Fruit fly (Drosophila melanogaster): ENCODE measurements around the gene CG12498.

The CG12498 gene

dm6 chrX:2787267-2787666 is 22.4 kb upstream of the CG12498 start (continued):
- peak; percentile 69 for TF ChIP-seq croc (GFP tag; conservative IDR thresholded peaks at IDR 0.05)
- peak; percentile 66; the same call in 1 of the 2 replicates for TF ChIP-seq peb (GFP tag; IDR thresholded peaks at IDR 0.05)
- TF ChIP-seq bab2 (GFP tag; optimal IDR thresholded peaks at IDR 0.05) = peak; percentile 60
- TF ChIP-seq CG31388 (GFP tag; optimal IDR thresholded peaks at IDR 0.05) = peak; percentile 63
- TF ChIP-seq CG5180 (GFP tag; optimal IDR thresholded peaks at IDR 0.05) = peak; percentile 75
- TF ChIP-seq Hsf (GFP tag; optimal IDR thresholded peaks at IDR 0.05) = peak; percentile 73
- peak; percentile 57; the same call in 1 of the 3 replicates for TF ChIP-seq otp (GFP tag; IDR thresholded peaks at IDR 0.05)
- peak; percentile 66 to 94 for TF ChIP-seq Hr51 (GFP tag; optimal IDR thresholded peaks at IDR 0.05)
- peak; percentile 93 for TF ChIP-seq CG11695 (GFP tag; IDR thresholded peaks at IDR 0.05)
- no peak for TF ChIP-seq vnd (GFP tag; IDR thresholded peaks at IDR 0.05; ENCODE audit: partially characterized antibody)

dm6 chrX:2787857-2788256 is 21.8 kb upstream of the CG12498 start:
- TF ChIP-seq hth (optimal IDR thresholded peaks at IDR 0.05) (no peak), Rfx (GFP tag; IDR thresholded peaks at IDR 0.05) (0 out of 2 replicates have a peak, but pooled peaks have one; percentile 4), Bgb (GFP tag; IDR thresholded peaks at IDR 0.05; ENCODE audit: partially characterized antibody) (no peak), CG17328 (GFP tag; IDR thresholded peaks at IDR 0.05) (no peak), Lpt (GFP tag; optimal IDR thresholded peaks at IDR 0.05) (no peak), lab (GFP tag; optimal IDR thresholded peaks at IDR 0.05) (peak; percentile 9), CG34376 (GFP tag; optimal IDR thresholded peaks at IDR 0.05) (peak; percentile 54), Ets97D (GFP tag; optimal IDR thresholded peaks at IDR 0.05) (no peak), GATAe (GFP tag; conservative IDR thresholded peaks at IDR 0.05) (peak; percentile 45; the same call in 1 of the 2 replicates), exex (tag; optimal IDR thresholded peaks at IDR 0.05) (peak; percentile 95), Optix (GFP tag; IDR thresholded peaks at IDR 0.05) (no peak), sd (tag; optimal IDR thresholded peaks at IDR 0.05) (peak; percentile 66), Hey (tag; optimal IDR thresholded peaks at IDR 0.05) (peak; percentile 50), otp (GFP tag; IDR thresholded peaks at IDR 0.05) (no peak), mirr (GFP tag; optimal IDR thresholded peaks at IDR 0.05) (peak; percentile 86), CG7963 (GFP tag; IDR thresholded peaks at IDR 0.05; ENCODE audit: partially characterized antibody) (no peak), sug (tag; optimal IDR thresholded peaks at IDR 0.05) (peak; percentile 26), Ssrp (tag; optimal IDR thresholded peaks at IDR 0.05) (no peak), E2f2 (GFP tag; IDR thresholded peaks at IDR 0.05) (no peak), CG10543 (GFP tag; optimal IDR thresholded peaks at IDR 0.05) (peak; percentile 21)

dm6 chrX:2788278-2789023 is 21.2 kb upstream of the CG12498 start:
- TF ChIP-seq fu2 (GFP tag; optimal IDR thresholded peaks at IDR 0.05) (no peak), Awh (GFP tag; IDR thresholded peaks at IDR 0.05) (no peak), sens (GFP tag) (peak; percentile 87), exex (tag; optimal IDR thresholded peaks at IDR 0.05) (no peak), lilli (GFP tag; optimal IDR thresholded peaks at IDR 0.05) (no peak), CTCF (GFP tag; optimal IDR thresholded peaks at IDR 0.05) (no peak), CG13296 (GFP tag; optimal IDR thresholded peaks at IDR 0.05) (no peak), CG7745 (tag; optimal IDR thresholded peaks at IDR 0.05) (no peak), crp (GFP tag; optimal IDR thresholded peaks at IDR 0.05) (peak in 1 of 2 experiments; percentile 36), CG14860 (GFP tag; IDR thresholded peaks at IDR 0.05; ENCODE audit: partially characterized antibody) (no peak), yki (optimal IDR thresholded peaks at IDR 0.05) (no peak), nom (GFP tag; optimal IDR thresholded peaks at IDR 0.05) (no peak), pan (optimal IDR thresholded peaks at IDR 0.05) (no peak), pan (GFP tag; optimal IDR thresholded peaks at IDR 0.05 in 1 of 2, IDR thresholded peaks at IDR 0.05 in 1 of 2) (no peak), Opbp (GFP tag; IDR thresholded peaks at IDR 0.05; ENCODE audit: partially characterized antibody) (no peak), nerfin-2 (GFP tag; IDR thresholded peaks at IDR 0.05; ENCODE audit: partially characterized antibody) (no peak), slou (GFP tag; optimal IDR thresholded peaks at IDR 0.05) (no peak), Ptx1 (GFP tag; IDR thresholded peaks at IDR 0.05) (0 out of 2 replicates have a peak, but pooled peaks have one; percentile 9), Gsc (GFP tag; IDR thresholded peaks at IDR 0.05) (no peak), Abd-B (GFP tag; optimal IDR thresholded peaks at IDR 0.05) (no peak), CG14710 (tag; optimal IDR thresholded peaks at IDR 0.05) (peak; percentile 8)
